Fruit fly (Drosophila melanogaster) whole organism, pupa: ENCODE results near the gene CG34263.

Experiments used
- CG10348 ChIP-seq: fragments of 200-800 bp; sonication (Bioruptor generic); IDR thresholded peaks from 2 replicates; pipeline ENCODE4 v1.3.6; 2022; ENCODE audit warnings: missing biosample characterization, missing genetic modification characterization
- CG12605 ChIP-seq: fragments of 200-800 bp; sonication (Bioruptor generic); IDR thresholded peaks from 2 replicates; pipeline ENCODE4 v1.3.6; 2022; ENCODE audit warnings: missing biosample characterization, missing genetic modification characterization
- CG13204 ChIP-seq: fragments of 200-800 bp; sonication (Bioruptor generic); optimal IDR thresholded peaks from 2 replicates; lab custom pipeline; 2018; ENCODE audit warnings: missing biosample characterization, mild to moderate bottlenecking, missing genetic modification characterization, moderate library complexity
- CG14655 ChIP-seq: fragments of 200-800 bp; sonication (Bioruptor generic); optimal IDR thresholded peaks from 3 replicates; lab custom pipeline; 2017; ENCODE audit warnings: mild to moderate bottlenecking, missing biosample characterization, missing genetic modification reagents, missing genetic modification characterization
- CG15710 ChIP-seq: fragments of 200-800 bp; sonication (Bioruptor generic); optimal IDR thresholded peaks from 2 replicates; lab custom pipeline; 2018; ENCODE audit warnings: missing biosample characterization, mild to moderate bottlenecking, missing genetic modification characterization, moderate library complexity
- CG17806 ChIP-seq: fragments of 200-800 bp; sonication (Bioruptor generic); optimal IDR thresholded peaks from 2 replicates; lab custom pipeline; 2018; ENCODE audit warnings: missing biosample characterization, mild to moderate bottlenecking, missing genetic modification characterization, moderate library complexity
- CG32121 ChIP-seq: fragments of 200-800 bp; sonication (Bioruptor generic); IDR thresholded peaks from 2 replicates; pipeline ENCODE4 v1.3.6; 2022; ENCODE audit warnings: missing biosample characterization, missing genetic modification characterization
- CG34367 ChIP-seq: fragments of 200-800 bp; sonication (Bioruptor generic); optimal IDR thresholded peaks from 2 replicates; lab custom pipeline; 2018; ENCODE audit warnings: missing biosample characterization, mild to moderate bottlenecking, missing genetic modification characterization
- CG4496 ChIP-seq: fragments of 200-800 bp; sonication (Bioruptor generic); IDR thresholded peaks from 3 replicates; pipeline ENCODE4 v1.3.6; 2022; ENCODE audit warnings: missing biosample characterization, missing genetic modification characterization
- CG8159 ChIP-seq: fragments of 200-800 bp; sonication (Bioruptor generic); optimal IDR thresholded peaks from 3 replicates; lab custom pipeline; 2018; ENCODE audit warnings: missing biosample characterization, mild to moderate bottlenecking, missing genetic modification characterization, moderate library complexity
- CG8301 ChIP-seq: fragments of 200-800 bp; sonication (Bioruptor generic); optimal IDR thresholded peaks from 2 replicates; lab custom pipeline; 2018; ENCODE audit warnings: missing biosample characterization, mild to moderate bottlenecking, missing genetic modification characterization
- CG9948 ChIP-seq: fragments of 200-800 bp; sonication (Bioruptor generic); optimal IDR thresholded peaks from 2 replicates; lab custom pipeline; 2018; ENCODE audit warnings: missing biosample characterization, mild to moderate bottlenecking, missing genetic modification characterization, moderate library complexity
- D1 ChIP-seq: fragments of 200-800 bp; sonication (Bioruptor generic); optimal IDR thresholded peaks from 2 replicates; lab custom pipeline; 2018; ENCODE audit warnings: missing biosample characterization, mild to moderate bottlenecking, missing genetic modification characterization, moderate library complexity
- EcR ChIP-seq: fragments of 200-800 bp; sonication (Bioruptor generic); optimal IDR thresholded peaks from 3 replicates; lab custom pipeline; 2019; ENCODE audit warnings: missing biosample characterization, missing genetic modification characterization, mild to moderate bottlenecking, moderate library complexity, missing genetic modification reagents
- Ets98B ChIP-seq: fragments of 200-800 bp; sonication (Bioruptor generic); IDR thresholded peaks from 2 replicates; pipeline ENCODE4 v1.3.6; 2022; ENCODE audit warnings: missing biosample characterization, missing genetic modification characterization
- Pif1A ChIP-seq: fragments of 200-800 bp; sonication (Bioruptor generic); optimal IDR thresholded peaks from 3 replicates; lab custom pipeline; 2016; ENCODE audit warnings: missing biosample characterization, missing genetic modification characterization
- Pif1B ChIP-seq: fragments of 200-800 bp; sonication (Bioruptor generic); optimal IDR thresholded peaks from 3 replicates; lab custom pipeline; 2016; ENCODE audit warnings: missing biosample characterization, missing genetic modification characterization
- Snoo ChIP-seq: fragments of 200-800 bp; sonication (Bioruptor generic); optimal IDR thresholded peaks from 3 replicates; lab custom pipeline; 2017; ENCODE audit warnings: missing biosample characterization, mild to moderate bottlenecking, missing genetic modification characterization, inconsistent platforms
- fd96Ca ChIP-seq: fragments of 200-800 bp; sonication (Bioruptor generic); IDR thresholded peaks from 3 replicates; pipeline ENCODE4 v1.3.6; 2022; ENCODE audit warnings: missing biosample characterization, missing genetic modification characterization
- gl ChIP-seq: fragments of 200-800 bp; sonication (Bioruptor generic); optimal IDR thresholded peaks from 2 replicates; lab custom pipeline; 2018; ENCODE audit warnings: missing biosample characterization, mild to moderate bottlenecking, missing genetic modification characterization
- rn ChIP-seq: fragments of 200-800 bp; sonication (Bioruptor generic); IDR thresholded peaks from 2 replicates; pipeline ENCODE4 v1.3.6; 2022; ENCODE audit warnings: missing biosample characterization, missing genetic modification characterization

The CG34263 gene

DNA sequence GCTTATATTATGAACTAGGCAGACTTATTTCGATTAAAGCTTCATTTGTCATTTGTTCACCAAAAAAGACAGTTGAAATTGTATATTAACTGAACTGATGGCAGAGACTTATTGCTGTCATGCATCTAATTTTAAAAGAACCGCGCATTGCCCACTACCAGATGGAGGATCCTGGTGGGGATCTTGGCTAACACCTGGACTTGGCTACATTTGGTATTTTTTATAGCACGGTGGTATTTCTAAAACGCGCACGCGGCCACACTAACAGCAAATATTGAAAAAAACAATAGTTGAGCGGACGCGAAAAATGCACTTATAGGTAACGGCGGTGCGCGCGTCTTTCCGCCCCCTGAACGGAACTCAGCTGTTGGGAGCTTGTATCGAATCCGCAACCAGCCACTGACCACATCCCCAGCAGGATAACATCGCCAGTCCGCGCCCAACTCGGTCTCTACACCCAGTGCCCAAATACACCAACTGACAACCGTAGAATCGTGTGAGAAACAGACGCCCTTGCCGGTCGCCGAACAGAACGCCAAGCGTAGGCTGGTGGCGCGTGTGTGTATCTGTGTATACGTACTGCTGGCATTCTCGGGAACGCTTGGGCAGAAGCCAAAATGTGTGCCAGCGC lies 26.6 kb upstream of the CG34263 start:
- TF ChIP-seq CG17806 (tag; lab: Kevin White, UChicago) (no peak), CG8159 (tag; lab: Kevin White, UChicago) (no peak), Pif1B (GFP tag; lab: Kevin White, UChicago) (no peak), Pif1A (GFP tag; lab: Kevin White, UChicago) (no peak), CG9948 (tag; lab: Kevin White, UChicago) (no peak), CG13204 (peak; percentile 50), Snoo (tag; lab: Kevin White, UChicago) (no peak), CG34367 (tag; lab: Kevin White, UChicago) (no peak), gl (tag; lab: Kevin White, UChicago) (peak; percentile 2), CG10348 (GFP tag; lab: Robert Waterston, UW) (no peak)

dm6 chr3L:291583-292145 lies 26.0 kb upstream of the CG34263 start:
- TF ChIP-seq EcR (GFP tag; lab: Kevin White, UChicago): peak; percentile 80
- no peak for TF ChIP-seq CG8301 (tag; lab: Kevin White, UChicago)
- TF ChIP-seq CG4496 (GFP tag; lab: Robert Waterston, UW): 0 out of 3 replicates have a peak, but pooled peaks have one; percentile 36

DNA sequence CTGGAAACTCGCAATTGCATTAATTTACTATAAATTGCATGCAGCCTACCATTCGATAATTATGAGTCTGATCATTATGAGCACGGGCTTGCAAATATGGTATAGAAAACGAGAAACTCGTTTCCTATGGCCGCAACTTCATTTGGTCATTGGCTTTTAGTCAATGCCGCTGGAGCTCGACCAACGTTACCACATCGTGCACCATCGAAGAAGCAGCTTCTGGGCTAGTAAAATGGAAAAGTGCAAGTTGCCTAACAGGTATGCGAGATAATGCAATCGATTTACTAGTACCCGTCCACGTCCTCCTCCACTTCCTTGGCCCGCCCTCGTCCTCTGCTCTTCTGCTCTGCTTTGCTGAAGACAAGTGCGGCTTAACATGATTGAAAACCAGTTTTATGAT lies 18.5 kb upstream of the CG34263 start:
- TF ChIP-seq EcR (GFP tag; lab: Kevin White, UChicago): peak; percentile 82
- 0 out of 2 replicates have a peak, but pooled peaks have one; percentile 10 for TF ChIP-seq CG10348 (GFP tag; lab: Robert Waterston, UW)
- 0 out of 3 replicates have a peak, but pooled peaks have one; percentile 31 for TF ChIP-seq CG4496 (GFP tag; lab: Robert Waterston, UW)
- TF ChIP-seq gl (tag; lab: Kevin White, UChicago): no peak
- no peak for TF ChIP-seq Snoo (tag; lab: Kevin White, UChicago)
- peak; percentile 28 for TF ChIP-seq CG8301 (tag; lab: Kevin White, UChicago)
- TF ChIP-seq, all 21 proteins: peak for 4

DNA sequence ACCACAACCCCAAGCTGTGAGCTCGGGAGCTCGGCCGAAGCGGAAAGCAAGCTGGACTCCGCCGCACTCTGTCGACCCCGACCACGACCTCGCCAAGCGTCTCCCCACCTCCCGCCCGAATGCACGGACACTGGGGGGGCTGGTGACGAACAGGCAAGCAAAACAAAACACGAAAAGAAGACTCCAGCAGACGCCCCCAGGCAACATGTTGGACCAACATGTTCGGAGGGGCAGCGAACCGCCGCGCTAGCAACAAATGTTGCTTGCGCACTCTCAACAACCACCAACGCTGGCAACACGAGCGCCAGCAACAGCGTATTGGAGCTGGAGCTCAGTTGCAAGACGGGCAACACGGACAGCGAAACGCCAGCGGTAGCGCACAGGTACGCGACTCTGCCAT lies 16.6 kb upstream of the CG34263 start:
- TF ChIP-seq CG4496 (GFP tag; lab: Robert Waterston, UW) (peak; percentile 57; the same call in 2 of the 3 replicates), CG17806 (tag; lab: Kevin White, UChicago) (no peak), CG8301 (tag; lab: Kevin White, UChicago) (no peak), fd96Ca (GFP tag; lab: Robert Waterston, UW) (no peak), CG15710 (no peak), Pif1A (GFP tag; lab: Kevin White, UChicago) (no peak), CG32121 (GFP tag; lab: Robert Waterston, UW) (no peak), rn (GFP tag; lab: Robert Waterston, UW) (no peak), Ets98B (GFP tag; lab: Robert Waterston, UW) (peak; percentile 18; the same call in 1 of the 2 replicates), Snoo (tag; lab: Kevin White, UChicago) (no peak), CG14655 (GFP tag; lab: Kevin White, UChicago) (no peak), EcR (GFP tag; lab: Kevin White, UChicago) (peak; percentile 58), Pif1B (GFP tag; lab: Kevin White, UChicago) (no peak), gl (tag; lab: Kevin White, UChicago) (no peak), D1 (tag; lab: Kevin White, UChicago) (no peak), CG9948 (tag; lab: Kevin White, UChicago) (no peak), CG13204 (peak; percentile 87), CG8159 (tag; lab: Kevin White, UChicago) (no peak), CG34367 (tag; lab: Kevin White, UChicago) (no peak), CG12605 (GFP tag; lab: Robert Waterston, UW) (peak; percentile 45; the same call in 1 of the 2 replicates), CG10348 (GFP tag; lab: Robert Waterston, UW) (no peak)

DNA sequence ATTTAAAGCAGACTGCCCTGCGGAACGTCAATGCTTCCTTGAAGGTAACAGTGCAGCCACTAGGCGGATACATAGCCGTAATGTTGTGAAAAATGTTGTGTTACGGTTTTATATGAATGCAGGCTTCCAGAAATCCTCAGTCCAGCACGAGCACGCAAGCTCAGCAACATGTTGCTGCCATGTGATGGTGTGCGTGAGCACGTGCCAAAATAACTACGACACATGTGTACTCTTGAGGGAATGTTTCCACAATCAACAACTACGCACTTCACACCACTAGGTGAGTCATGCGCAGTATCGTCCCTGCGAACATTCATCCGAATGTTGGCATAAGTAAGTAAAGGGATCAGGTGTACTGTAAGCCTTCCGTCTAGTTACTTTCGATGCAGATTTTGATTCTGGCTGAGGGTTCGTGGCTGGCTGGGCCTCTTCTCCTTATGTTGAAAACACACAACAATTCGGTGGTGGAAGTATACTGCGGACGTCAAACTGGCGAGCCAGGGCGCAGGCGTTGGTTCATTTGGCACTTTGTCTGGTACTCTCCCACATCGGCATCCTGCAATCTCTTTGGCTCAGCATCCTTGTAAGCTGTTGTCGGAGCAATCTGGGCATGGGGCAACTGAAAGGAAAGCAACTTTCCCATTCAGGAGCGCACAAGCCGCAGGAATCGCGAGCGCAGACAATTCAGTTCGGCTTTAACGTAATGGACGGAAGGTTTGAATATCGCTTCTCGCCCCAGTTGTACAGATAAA lies 11.2 kb upstream of the CG34263 start, which contains the start of gene RhoGEF3:
Gene RhoGEF3 (plus strand): TSS at position 702 of the 752 bp plus-strand sequence.
- TF ChIP-seq CG9948 (tag; lab: Kevin White, UChicago) (no peak), CG32121 (GFP tag; lab: Robert Waterston, UW) (no peak), EcR (GFP tag; lab: Kevin White, UChicago) (no peak), Ets98B (GFP tag; lab: Robert Waterston, UW) (no peak), CG8301 (tag; lab: Kevin White, UChicago) (no peak), D1 (tag; lab: Kevin White, UChicago) (no peak), gl (tag; lab: Kevin White, UChicago) (no peak)

DNA sequence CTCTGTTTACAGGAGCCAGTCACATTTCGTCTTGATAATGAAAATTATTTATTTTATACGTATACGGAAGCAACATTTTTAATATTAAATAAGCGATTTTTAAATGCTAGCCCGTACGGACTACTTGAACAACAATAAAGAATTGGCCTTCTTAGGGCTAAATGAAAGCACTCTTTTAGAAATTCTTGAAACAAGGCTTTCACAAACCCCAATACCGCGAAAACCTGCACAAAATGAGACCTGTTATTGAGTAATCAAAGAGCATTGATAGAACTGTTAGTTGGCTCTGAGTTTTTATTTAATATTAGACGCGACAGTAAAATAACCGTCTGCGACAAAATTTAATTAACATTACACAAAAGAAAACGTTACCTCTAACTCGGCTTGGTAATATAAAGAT lies 9.1 kb upstream of the CG34263 start, which contains the start of gene ttm2:
Gene ttm2 (plus strand): TSS at position 301 of the 400 bp plus-strand sequence.
- TF ChIP-seq CG8159 (tag; lab: Kevin White, UChicago): no peak
- no peak for TF ChIP-seq CG4496 (GFP tag; lab: Robert Waterston, UW)
- no peak for TF ChIP-seq CG8301 (tag; lab: Kevin White, UChicago)
- TF ChIP-seq CG9948 (tag; lab: Kevin White, UChicago): no peak
- TF ChIP-seq gl (tag; lab: Kevin White, UChicago): no peak
- no peak for TF ChIP-seq CG14655 (GFP tag; lab: Kevin White, UChicago)
- no peak for TF ChIP-seq CG10348 (GFP tag; lab: Robert Waterston, UW)
